Fruit fly (Drosophila melanogaster): ENCODE data around the gene Fip1.

Gene Fip1

dm6 chr3R:4437113-4437512, 47.7 kb upstream of the Fip1 start, which contains the start of the genes Lipt2 and CG14650:
Gene Lipt2, minus strand, starts transcription at chr3R:4437329.
Gene CG14650, plus strand, starts transcription at chr3R:4437387.
- peak; percentile 74 for TF ChIP-seq CG30403 (GFP tag; optimal IDR thresholded peaks at IDR 0.05)
- no peak for TF ChIP-seq cas (GFP tag; IDR thresholded peaks at IDR 0.05)
- no peak for TF ChIP-seq CG5953 (GFP tag; IDR thresholded peaks at IDR 0.05)
- 0 out of 3 replicates have a peak, but pooled peaks have one; percentile 37 for TF ChIP-seq HLH4C (GFP tag; IDR thresholded peaks at IDR 0.05; ENCODE audit: partially characterized antibody)
- TF ChIP-seq CG9817 (tag; optimal IDR thresholded peaks at IDR 0.05): peak; percentile 62
- peak; percentile 32 for TF ChIP-seq CG4282 (GFP tag; optimal IDR thresholded peaks at IDR 0.05)
- no peak for TF ChIP-seq CG31365 (tag; optimal IDR thresholded peaks at IDR 0.05)
- TF ChIP-seq dmrt99B (tag; optimal IDR thresholded peaks at IDR 0.05): no peak
- TF ChIP-seq bab2 (GFP tag; optimal IDR thresholded peaks at IDR 0.05): peak; percentile 58
- no peak for TF ChIP-seq ham (GFP tag; IDR thresholded peaks at IDR 0.05)
- no peak for TF ChIP-seq Rx (GFP tag; IDR thresholded peaks at IDR 0.05)
- TF ChIP-seq CG2116 (GFP tag; optimal IDR thresholded peaks at IDR 0.05): peak; percentile 96
- TF ChIP-seq CG15696 (tag; optimal IDR thresholded peaks at IDR 0.05): peak; percentile 52
- peak; percentile 59; the same call in 2 of the 3 replicates for TF ChIP-seq Opbp (GFP tag; IDR thresholded peaks at IDR 0.05; ENCODE audit: partially characterized antibody)
- peak; percentile 40; the same call in 1 of the 2 replicates for TF ChIP-seq CG6272 (GFP tag; IDR thresholded peaks at IDR 0.05)
- no peak for TF ChIP-seq tap (tag; optimal IDR thresholded peaks at IDR 0.05)
- peak; percentile 51 for TF ChIP-seq CG7786 (GFP tag; optimal IDR thresholded peaks at IDR 0.05)
- TF ChIP-seq Gug (GFP tag; IDR thresholded peaks at IDR 0.05): 0 out of 4 replicates have a peak, but pooled peaks have one; percentile 46
- peak; percentile 65 for TF ChIP-seq stwl (tag; optimal IDR thresholded peaks at IDR 0.05)
- peak; percentile 46 for TF ChIP-seq sna (GFP tag; IDR thresholded peaks at IDR 0.05; ENCODE audit: partially characterized antibody)
- TF ChIP-seq CG12219 (GFP tag; optimal IDR thresholded peaks at IDR 0.05): no peak
- TF ChIP-seq esg (GFP tag; conservative IDR thresholded peaks at IDR 0.05): no peak
- TF ChIP-seq unpg (GFP tag; optimal IDR thresholded peaks at IDR 0.05): peak; percentile 54
- no peak for TF ChIP-seq D19A (tag; optimal IDR thresholded peaks at IDR 0.05)
- TF ChIP-seq CG14860 (GFP tag; IDR thresholded peaks at IDR 0.05; ENCODE audit: partially characterized antibody): no peak
- TF ChIP-seq Mes4 (GFP tag; optimal IDR thresholded peaks at IDR 0.05): peak; percentile 47
- TF ChIP-seq salm (tag; optimal IDR thresholded peaks at IDR 0.05): no peak
- peak; percentile 27 for TF ChIP-seq Mad (GFP tag; optimal IDR thresholded peaks at IDR 0.05)
- TF ChIP-seq CG11093 (GFP tag; IDR thresholded peaks at IDR 0.05): no peak
- no peak for TF ChIP-seq luna (GFP tag; optimal IDR thresholded peaks at IDR 0.05)
- peak; percentile 8 for TF ChIP-seq mirr (GFP tag; optimal IDR thresholded peaks at IDR 0.05)
- peak; percentile 75 for TF ChIP-seq Xbp1 (GFP tag; optimal IDR thresholded peaks at IDR 0.05)
- peak; percentile 60 for TF ChIP-seq CG2712 (tag; optimal IDR thresholded peaks at IDR 0.05)
- peak; percentile 55 for TF ChIP-seq CG12942 (GFP tag; optimal IDR thresholded peaks at IDR 0.05)
- TF ChIP-seq dati (GFP tag; IDR thresholded peaks at IDR 0.05): no peak
- TF ChIP-seq Trl (optimal IDR thresholded peaks at IDR 0.05): no peak
- TF ChIP-seq Trl (GFP tag; optimal IDR thresholded peaks at IDR 0.05): peak; percentile 81
- no peak for TF ChIP-seq al (GFP tag; IDR thresholded peaks at IDR 0.05)
- TF ChIP-seq CG18011 (GFP tag; optimal IDR thresholded peaks at IDR 0.05): peak; percentile 81
- TF ChIP-seq da (GFP tag; optimal IDR thresholded peaks at IDR 0.05): no peak
- peak; percentile 17 for TF ChIP-seq CG4854 (GFP tag; optimal IDR thresholded peaks at IDR 0.05)
- TF ChIP-seq mld (GFP tag; IDR thresholded peaks at IDR 0.05; ENCODE audit: partially characterized antibody): no peak
- no peak for TF ChIP-seq CG6813 (GFP tag; optimal IDR thresholded peaks at IDR 0.05)
- TF ChIP-seq hb (GFP tag; IDR thresholded peaks at IDR 0.05; ENCODE audit: partially characterized antibody): no peak
- peak; percentile 79 for TF ChIP-seq mam (GFP tag; optimal IDR thresholded peaks at IDR 0.05)
- TF ChIP-seq CG12104 (GFP tag; optimal IDR thresholded peaks at IDR 0.05): no peak
- no peak for TF ChIP-seq CG11504 (tag; optimal IDR thresholded peaks at IDR 0.05)
- TF ChIP-seq gsb (GFP tag; IDR thresholded peaks at IDR 0.05): no peak
- TF ChIP-seq prd (optimal IDR thresholded peaks at IDR 0.05): no peak
- peak; percentile 38; the same call in 2 of the 3 replicates for TF ChIP-seq prd (GFP tag; IDR thresholded peaks at IDR 0.05)
- peak; percentile 10 for TF ChIP-seq CG7556 (GFP tag; optimal IDR thresholded peaks at IDR 0.05)
- TF ChIP-seq so (GFP tag; IDR thresholded peaks at IDR 0.05): no peak
